Worm (Caenorhabditis elegans) whole organism, L4 larva: ENCODE results near the gene Y67D8A.2.

Source experiments
- F49E8.2 ChIP-seq: sonication (generic microtip); optimal IDR thresholded peaks from 2 replicates; lab custom pipeline; 2016; ENCODE audit warnings: missing compliant biosample characterization, mild to moderate bottlenecking, missing genetic modification characterization, borderline replicate concordance
- R02D3.7 ChIP-seq: fragments of 150-350 bp; sonication (generic microtip); optimal IDR thresholded peaks from 3 replicates; lab custom pipeline; 2014; ENCODE audit warnings: missing biosample characterization, missing genetic modification characterization
- ZK546.5 ChIP-seq, 2 experiments: sonication (generic microtip); optimal IDR thresholded peaks; 2 replicates each; lab custom pipeline; 2017; ENCODE audit warnings: missing biosample characterization in 2 of 2, missing genetic modification characterization in 2 of 2
- ceh-82 ChIP-seq: sonication (generic microtip); optimal IDR thresholded peaks from 2 replicates; lab custom pipeline; 2017; ENCODE audit warnings: missing biosample characterization, missing genetic modification characterization
- egl-27 ChIP-seq: sonication (generic microtip); optimal IDR thresholded peaks from 3 replicates; lab custom pipeline; 2017; ENCODE audit warnings: missing biosample characterization, missing genetic modification reagents, missing genetic modification characterization
- hif-1 ChIP-seq, 2 experiments: sonication (generic microtip); optimal IDR thresholded peaks; 2 replicates each; lab custom pipeline; 2016 to 2017; ENCODE audit warnings: missing compliant biosample characterization in 2 of 2, missing genetic modification characterization in 2 of 2, missing genetic modification reagents in 2 of 2, missing genotype in 2 of 2, mild to moderate bottlenecking in 1 of 2
- nhr-28 ChIP-seq: fragments of 150-350 bp; optimal IDR thresholded peaks from 2 replicates; lab custom pipeline; 2014; ENCODE audit warnings: missing biosample characterization, missing genetic modification characterization
- unc-62 ChIP-seq, 3 experiments: fragments of 150-350 bp in 1 of 3; sonication (generic microtip); optimal IDR thresholded peaks in 2 of 3; peaks in 1 of 3; 1 replicate in 1 of 3; 2 replicates in 2 of 3; lab custom pipeline; 2014 to 2017; ENCODE audit warnings: missing biosample characterization in 3 of 3, missing genetic modification characterization in 3 of 3, missing genetic modification reagents in 3 of 3, missing genotype in 1 of 3

- TF ChIP-seq ZK546.5 (tag; optimal IDR thresholded peaks at IDR 0.05; lab: Kevin White, UChicago) (no peak), nhr-28 (tag; lab: Kevin White, UChicago) (no peak), egl-27 (tag; lab: Kevin White, UChicago) (no peak), unc-62 (GFP tag; optimal IDR thresholded peaks at IDR 0.05 in 1 of 2; lab: Kevin White, UChicago) (peak in 1 of 2 experiments; percentile 55), unc-62 (tag; optimal IDR thresholded peaks at IDR 0.05; lab: Kevin White, UChicago) (no peak), F49E8.2 (tag; lab: Kevin White, UChicago) (no peak), R02D3.7 (tag; lab: Kevin White, UChicago) (no peak), hif-1 (tag; optimal IDR thresholded peaks at IDR 0.05; lab: Kevin White, UChicago) (no peak), ceh-82 (tag; lab: Kevin White, UChicago) (no peak)
These were observed 32.2 kb downstream of the Y67D8A.2 start, which contains the start of gene dmd-9 for ce11 chrIV:3254443-3254842.
